Worm (Caenorhabditis elegans) whole organism, L4 larva: Measurements from ENCODE around the gene tpp-2.

Source experiments
- F10B5.3 ChIP-seq: sonication (generic microtip); optimal IDR thresholded peaks from 2 replicates; lab custom pipeline; 2016; ENCODE audit warnings: mild to moderate bottlenecking, missing genetic modification characterization, missing compliant biosample characterization
- F44E2.7 ChIP-seq: fragments of 200-800 bp; sonication (Bioruptor generic); IDR thresholded peaks from 2 replicates; pipeline ENCODE4 v2.1.2; 2022; ENCODE audit warnings: missing genetic modification characterization, missing compliant biosample characterization
- R02D3.7 ChIP-seq: fragments of 150-350 bp; sonication (generic microtip); optimal IDR thresholded peaks from 3 replicates; lab custom pipeline; 2014; ENCODE audit warnings: missing biosample characterization, missing genetic modification characterization
- T20F7.1 ChIP-seq: fragments of 200-800 bp; sonication (Bioruptor generic); optimal IDR thresholded peaks from 2 replicates; lab custom pipeline; 2018; ENCODE audit warnings: mild to moderate bottlenecking, missing genetic modification characterization, missing compliant biosample characterization
- Y105C5A.15 ChIP-seq: fragments of 200-800 bp; sonication (Bioruptor generic); IDR thresholded peaks from 2 replicates; pipeline ENCODE4 v1.3.6; 2022; ENCODE audit warnings: missing genetic modification characterization, missing compliant biosample characterization
- ZK546.5 ChIP-seq, 2 experiments: sonication (generic microtip); optimal IDR thresholded peaks; 2 replicates each; lab custom pipeline; 2017; ENCODE audit warnings: missing biosample characterization in 2 of 2, missing genetic modification characterization in 2 of 2
- ceh-20 ChIP-seq: fragments of 200-800 bp; sonication (Bioruptor generic); IDR thresholded peaks from 2 replicates; pipeline ENCODE4 v1.3.6; 2022; ENCODE audit warnings: missing genetic modification reagents, missing genetic modification characterization, missing compliant biosample characterization
- ceh-32 ChIP-seq: sonication (generic microtip); optimal IDR thresholded peaks from 2 replicates; lab custom pipeline; 2016; ENCODE audit warnings: mild to moderate bottlenecking, missing genetic modification characterization, missing compliant biosample characterization; ENCODE audit not compliant: poor library complexity
- ceh-44 ChIP-seq: fragments of 200-800 bp; sonication (Bioruptor generic); IDR thresholded peaks from 2 replicates; pipeline ENCODE4 v1.3.6; 2022; ENCODE audit warnings: missing genetic modification reagents, missing genetic modification characterization, missing compliant biosample characterization
- ceh-82 ChIP-seq: sonication (generic microtip); optimal IDR thresholded peaks from 2 replicates; lab custom pipeline; 2017; ENCODE audit warnings: missing biosample characterization, missing genetic modification characterization
- cey-2 ChIP-seq: sonication (generic microtip); optimal IDR thresholded peaks from 3 replicates; lab custom pipeline; 2017; ENCODE audit warnings: missing genetic modification characterization, mild to moderate bottlenecking, missing compliant biosample characterization, antibody characterized with exemption, borderline replicate concordance; ENCODE audit not compliant: insufficient read depth
- daf-12 ChIP-seq: fragments of 150-350 bp; optimal IDR thresholded peaks from 2 replicates; lab custom pipeline; 2014; ENCODE audit warnings: missing biosample characterization, missing genetic modification reagents, missing genetic modification characterization
- daf-16 ChIP-seq, 3 experiments: sonication (generic microtip); optimal IDR thresholded peaks; 2 replicates each; lab custom pipeline; 2016 to 2017; ENCODE audit warnings: missing genetic modification characterization in 3 of 3, missing genetic modification reagents in 3 of 3, mild to moderate bottlenecking in 2 of 3, missing compliant biosample characterization in 2 of 3, missing biosample characterization in 1 of 3, moderate library complexity in 1 of 3
- duxl-1 ChIP-seq: sonication (generic microtip); optimal IDR thresholded peaks from 2 replicates; lab custom pipeline; 2016; ENCODE audit warnings: mild to moderate bottlenecking, missing genetic modification characterization, moderate library complexity, missing compliant biosample characterization; ENCODE audit not compliant: poor library complexity
- fos-1 ChIP-seq: fragments of 150-350 bp; optimal IDR thresholded peaks from 2 replicates; lab custom pipeline; 2014; ENCODE audit warnings: missing biosample characterization, missing genetic modification characterization
- hlh-11 ChIP-seq: fragments of 200-800 bp; sonication (Bioruptor generic); optimal IDR thresholded peaks from 2 replicates; lab custom pipeline; 2018; ENCODE audit warnings: mild to moderate bottlenecking, missing genetic modification characterization, missing compliant biosample characterization
- hlh-30 ChIP-seq: sonication (generic microtip); optimal IDR thresholded peaks from 2 replicates; lab custom pipeline; 2017; ENCODE audit warnings: antibody characterized with exemption, mild to moderate bottlenecking, missing genetic modification characterization, missing compliant biosample characterization; ENCODE audit not compliant: insufficient read depth
- hmg-1.1 ChIP-seq: fragments of 200-800 bp; sonication (Bioruptor generic); IDR thresholded peaks from 2 replicates; pipeline ENCODE4 v1.3.6; 2022; ENCODE audit warnings: missing genetic modification reagents, missing genetic modification characterization, missing compliant biosample characterization
- jun-1 ChIP-seq: fragments of 150-350 bp; optimal IDR thresholded peaks from 2 replicates; lab custom pipeline; 2014; ENCODE audit warnings: missing biosample characterization, missing genetic modification reagents, missing genetic modification characterization
- lin-13 ChIP-seq: fragments of 150-350 bp; optimal IDR thresholded peaks from 2 replicates; lab custom pipeline; 2014; ENCODE audit warnings: missing biosample characterization, missing genetic modification reagents, missing genetic modification characterization
- lin-38 ChIP-seq: fragments of 200-800 bp; sonication (Bioruptor generic); IDR thresholded peaks from 2 replicates; pipeline ENCODE4 v1.3.6; 2022; ENCODE audit warnings: missing genetic modification reagents, missing genetic modification characterization, missing compliant biosample characterization
- lsy-2 ChIP-seq, 2 experiments: fragments of 150-350 bp in 1 of 2; sonication (generic microtip) in 1 of 2; optimal IDR thresholded peaks; 2 replicates each; lab custom pipeline; 2014 to 2017; ENCODE audit warnings: missing biosample characterization in 2 of 2, missing genetic modification characterization in 2 of 2
- pha-4 ChIP-seq, 2 experiments: fragments of 150-350 bp in 1 of 2; fragments of 200-800 bp in 1 of 2; sonication (Bioruptor generic) in 1 of 2; IDR thresholded peaks in 1 of 2; optimal IDR thresholded peaks in 1 of 2; 2 replicates each; pipeline versions ENCODE4 v1.3.6 to Lab custom; 2014 to 2022; ENCODE audit warnings: missing genetic modification characterization in 2 of 2, missing genetic modification reagents in 2 of 2, missing biosample characterization in 1 of 2, missing compliant biosample characterization in 1 of 2
- php-3 ChIP-seq: fragments of 200-800 bp; sonication (Bioruptor generic); IDR thresholded peaks from 2 replicates; pipeline ENCODE4 v1.3.6; 2022; ENCODE audit warnings: missing genetic modification reagents, missing genetic modification characterization, missing compliant biosample characterization
- snpc-1.2 ChIP-seq: fragments of 200-800 bp; sonication (Bioruptor generic); IDR thresholded peaks from 2 replicates; pipeline ENCODE4 v1.3.6; 2022; ENCODE audit warnings: missing genetic modification reagents, missing genetic modification characterization, missing compliant biosample characterization
- unc-130 ChIP-seq: sonication (generic microtip); optimal IDR thresholded peaks from 2 replicates; lab custom pipeline; 2016; ENCODE audit warnings: missing genetic modification reagents, missing genetic modification characterization, missing compliant biosample characterization
- unc-62 ChIP-seq, 3 experiments: fragments of 150-350 bp in 1 of 3; sonication (generic microtip); optimal IDR thresholded peaks in 2 of 3; peaks in 1 of 3; 1 replicate in 1 of 3; 2 replicates in 2 of 3; lab custom pipeline; 2014 to 2017; ENCODE audit warnings: missing biosample characterization in 3 of 3, missing genetic modification characterization in 3 of 3, missing genetic modification reagents in 3 of 3, missing genotype in 1 of 3
- zfp-2 ChIP-seq: sonication (generic microtip); optimal IDR thresholded peaks from 2 replicates; lab custom pipeline; 2016; ENCODE audit warnings: mild to moderate bottlenecking, missing genetic modification characterization, missing compliant biosample characterization
- ztf-11 ChIP-seq: fragments of 150-350 bp; optimal IDR thresholded peaks from 2 replicates; lab custom pipeline; 2014; ENCODE audit warnings: missing biosample characterization, missing genetic modification characterization

The tpp-2 gene

ce11 chrII:6136712-6137111 is 39.3 kb upstream of the tpp-2 start:
- TF ChIP-seq F44E2.7 (no peak), daf-16 (GFP tag; optimal IDR thresholded peaks at IDR 0.05; lab: Kevin White, UChicago) (peak in 1 of 2 experiments; percentile 63), daf-16 (tag; optimal IDR thresholded peaks at IDR 0.05; lab: Kevin White, UChicago) (no peak), hlh-11 (tag; lab: Kevin White, UChicago) (peak; percentile 17)
- TF ChIP-seq, all 104 proteins: peak for 2

ce11 chrII:6135530-6135929 is 38.1 kb upstream of the tpp-2 start:
- TF ChIP-seq unc-62 (GFP tag; optimal IDR thresholded peaks at IDR 0.05 in 1 of 2; lab: Kevin White, UChicago) (peak in 1 of 2 experiments; percentile 90), unc-62 (tag; optimal IDR thresholded peaks at IDR 0.05; lab: Kevin White, UChicago) (no peak), php-3 (GFP tag; lab: Robert Waterston, UW) (no peak)

- TF ChIP-seq ZK546.5 (tag; optimal IDR thresholded peaks at IDR 0.05; lab: Kevin White, UChicago) (no peak), cey-2 (no peak), zfp-2 (tag; lab: Kevin White, UChicago) (no peak), fos-1 (tag; lab: Kevin White, UChicago) (no peak), unc-130 (GFP tag; lab: Kevin White, UChicago) (no peak), snpc-1.2 (GFP tag; lab: Robert Waterston, UW) (no peak), ceh-44 (no peak), Y105C5A.15 (no peak), ceh-20 (GFP tag; lab: Robert Waterston, UW) (no peak), lin-13 (GFP tag; lab: Kevin White, UChicago) (no peak), F44E2.7 (no peak), lsy-2 (tag; optimal IDR thresholded peaks at IDR 0.05; lab: Kevin White, UChicago) (no peak), ztf-11 (tag; lab: Kevin White, UChicago) (no peak), jun-1 (tag; lab: Kevin White, UChicago) (no peak), hlh-30 (tag; lab: Kevin White, UChicago) (no peak), R02D3.7 (tag; lab: Kevin White, UChicago) (no peak), F10B5.3 (no peak), ceh-32 (tag; lab: Kevin White, UChicago) (no peak), daf-12 (tag; lab: Kevin White, UChicago) (no peak)
Observed at ce11 chrII:6132595-6132994, 35.2 kb upstream of the tpp-2 start, which contains the start of gene abts-3. abts-3 (plus strand) TSS chrII:6132895.

ce11 chrII:6125259-6125658 is 27.9 kb upstream of the tpp-2 start, which contains the start of gene rars-2:
rars-2 (plus strand) TSS chrII:6125559.
- TF ChIP-seq lin-38 = peak; percentile 34; the same call in 1 of the 2 replicates
- no peak for TF ChIP-seq T20F7.1 (GFP tag; lab: Kevin White, UChicago)

- TF ChIP-seq unc-62 (GFP tag; optimal IDR thresholded peaks at IDR 0.05 in 1 of 2; lab: Kevin White, UChicago) = peak in 1 of 2 experiments; percentile 94
- TF ChIP-seq unc-62 (tag; optimal IDR thresholded peaks at IDR 0.05; lab: Kevin White, UChicago) = no peak
- no peak for TF ChIP-seq hmg-1.1 (GFP tag; lab: Robert Waterston, UW)
- no peak for TF ChIP-seq duxl-1
- no peak for TF ChIP-seq pha-4 (GFP tag; IDR thresholded peaks at IDR 0.05; lab: Robert Waterston, UW)
- TF ChIP-seq pha-4 (tag; optimal IDR thresholded peaks at IDR 0.05; lab: Kevin White, UChicago) = no peak
- no peak for TF ChIP-seq F10B5.3
- TF ChIP-seq hlh-30 (tag; lab: Kevin White, UChicago) = peak; percentile 51
- TF ChIP-seq ceh-82 (tag; lab: Kevin White, UChicago) = no peak
- TF ChIP-seq, all 104 proteins: peak for 2
Observed at ce11 chrII:6123513-6123912, 26.1 kb upstream of the tpp-2 start, which contains the start of gene C29H12.2. C29H12.2 (plus strand) TSS chrII:6123809.
